Fruit fly (Drosophila melanogaster): Measurements from ENCODE around the gene Acp24A4.

DNA sequence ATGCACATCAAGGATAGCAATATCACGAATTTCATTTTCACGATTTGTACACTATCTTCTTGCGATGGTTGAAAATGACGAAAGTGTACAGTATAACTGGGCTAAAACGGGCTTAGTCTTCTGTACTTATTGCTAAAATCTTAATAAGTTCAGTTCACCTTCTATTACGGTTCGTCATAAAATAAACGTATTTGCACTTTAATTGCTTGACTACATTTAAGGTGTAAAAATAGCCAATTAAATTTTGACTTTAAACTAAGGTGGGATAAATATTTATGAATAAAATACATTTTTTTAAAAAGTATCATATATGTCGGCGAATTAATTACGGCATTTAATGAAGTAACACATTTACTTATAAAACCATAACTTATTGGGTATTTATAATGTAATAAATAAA, 24.0 kb downstream of the Acp24A4 start, which contains the start of gene Sfp24Bb:
- TF ChIP-seq CG8478 (optimal IDR thresholded peaks at IDR 0.05) = no peak
- TF ChIP-seq CTCF (optimal IDR thresholded peaks at IDR 0.05) = no peak

Measured in S2 (cell line).